Fruit fly (Drosophila melanogaster): ENCODE measurements around the gene CG7600.
A peak's percentile ranks its signal among the peaks of the same experiment; 100 is the strongest.

Gene CG7600

DNA sequence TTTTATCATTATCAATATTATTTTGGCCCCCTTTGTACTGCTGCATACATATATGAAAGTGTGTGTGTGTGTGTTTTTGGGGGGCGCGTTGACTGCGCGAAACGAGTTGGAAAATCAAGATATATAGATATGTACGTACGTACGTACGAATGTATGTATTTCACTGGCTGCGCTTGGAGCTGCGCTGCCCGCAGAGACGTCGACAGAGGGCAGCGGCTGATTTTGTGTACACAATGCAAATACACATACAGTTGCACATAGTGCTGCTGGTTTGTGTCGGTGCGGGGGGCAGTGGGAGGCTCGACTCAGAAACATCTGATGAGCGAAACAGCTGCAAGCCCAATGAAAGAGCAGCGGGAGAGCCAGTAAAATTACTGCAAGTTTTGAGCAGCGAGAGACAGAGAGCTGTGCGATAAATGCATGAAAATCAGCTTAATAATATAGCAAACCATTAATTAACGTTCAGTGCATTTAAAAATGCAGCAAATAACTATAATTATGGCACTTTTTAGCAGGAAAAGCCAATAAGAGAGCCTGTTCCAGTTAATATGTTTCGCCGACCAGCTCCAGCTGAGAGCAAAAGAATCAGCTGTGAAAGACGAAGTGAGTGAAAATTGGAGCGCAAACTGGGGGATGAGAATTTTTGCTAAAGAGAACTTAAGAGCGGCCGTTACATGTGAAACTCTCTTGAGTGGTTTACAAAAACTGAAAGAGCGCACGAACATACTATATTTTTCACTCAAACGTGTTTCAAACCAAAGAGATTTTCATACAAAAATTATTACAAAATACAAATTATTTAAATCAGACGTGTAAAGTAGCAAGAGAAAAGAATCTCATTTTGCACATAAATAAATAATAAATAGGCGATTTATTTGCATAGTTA is 37.0 kb downstream of the CG7600 start (continued):
- TF ChIP-seq CG12155 (GFP tag; optimal IDR thresholded peaks at IDR 0.05) (no peak), Nf-YA (GFP tag; IDR thresholded peaks at IDR 0.05) (no peak), CG32772 (GFP tag; IDR thresholded peaks at IDR 0.05) (no peak), ranshi (GFP tag; IDR thresholded peaks at IDR 0.05) (no peak), seq (GFP tag; IDR thresholded peaks at IDR 0.05) (peak; percentile 52; the same call in 1 of the 2 replicates), CG2678 (tag; optimal IDR thresholded peaks at IDR 0.05) (no peak), Lpt (GFP tag; optimal IDR thresholded peaks at IDR 0.05) (no peak), ewg (GFP tag; optimal IDR thresholded peaks at IDR 0.05) (no peak), zfh1 (GFP tag; IDR thresholded peaks at IDR 0.05) (no peak), PHDP (tag; optimal IDR thresholded peaks at IDR 0.05) (peak; percentile 12), CkIIα-i1 (GFP tag; IDR thresholded peaks at IDR 0.05) (no peak), slou (GFP tag; optimal IDR thresholded peaks at IDR 0.05) (no peak), gfzf (GFP tag; optimal IDR thresholded peaks at IDR 0.05) (no peak), exex (tag; optimal IDR thresholded peaks at IDR 0.05) (no peak), CG3995 (GFP tag; optimal IDR thresholded peaks at IDR 0.05) (no peak), Sry-δ (GFP tag; optimal IDR thresholded peaks at IDR 0.05) (no peak), ara (GFP tag; IDR thresholded peaks at IDR 0.05) (no peak), Doc2 (GFP tag; IDR thresholded peaks at IDR 0.05) (no peak), CG17912 (GFP tag; optimal IDR thresholded peaks at IDR 0.05) (no peak), CG14710 (tag; optimal IDR thresholded peaks at IDR 0.05) (no peak), org-1 (GFP tag; optimal IDR thresholded peaks at IDR 0.05) (no peak), Six4 (GFP tag; optimal IDR thresholded peaks at IDR 0.05) (no peak), ATbp (GFP tag; optimal IDR thresholded peaks at IDR 0.05) (peak; percentile 14), wdn (GFP tag; IDR thresholded peaks at IDR 0.05) (no peak), Meics (GFP tag; optimal IDR thresholded peaks at IDR 0.05) (no peak), CG14667 (GFP tag; IDR thresholded peaks at IDR 0.05) (no peak), CG18599 (GFP tag; optimal IDR thresholded peaks at IDR 0.05) (no peak), nerfin-1 (tag; optimal IDR thresholded peaks at IDR 0.05) (peak; percentile 47), CG2875 (GFP tag; optimal IDR thresholded peaks at IDR 0.05) (no peak), CG15601 (tag; optimal IDR thresholded peaks at IDR 0.05) (peak; percentile 3), Fer1 (GFP tag; optimal IDR thresholded peaks at IDR 0.05) (peak; percentile 13), al (GFP tag; IDR thresholded peaks at IDR 0.05) (no peak), C15 (GFP tag; IDR thresholded peaks at IDR 0.05) (no peak), luna (GFP tag; optimal IDR thresholded peaks at IDR 0.05) (no peak), zen (tag; optimal IDR thresholded peaks at IDR 0.05) (no peak), onecut (GFP tag; IDR thresholded peaks at IDR 0.05) (peak; percentile 54), CG9609 (GFP tag; optimal IDR thresholded peaks at IDR 0.05) (no peak), CG7786 (GFP tag; optimal IDR thresholded peaks at IDR 0.05) (no peak), CG9727 (GFP tag; optimal IDR thresholded peaks at IDR 0.05) (no peak), maf-S (GFP tag; optimal IDR thresholded peaks at IDR 0.05) (no peak), Stat92E (GFP tag; optimal IDR thresholded peaks at IDR 0.05) (peak in 1 of 3 experiments; percentile 47)
